Fruit fly (Drosophila melanogaster) Kc167 (cell line): Measurements from ENCODE around the gene CG31633.

ENCODE experiments used
- Sin3A ChIP-seq: fragments of >200 bp; optimal IDR thresholded peaks from 2 replicates; lab custom pipeline; 2018; ENCODE audit warnings: missing external identifiers
- h ChIP-seq: fragments of >200 bp; optimal IDR thresholded peaks from 3 replicates; lab custom pipeline; 2018; ENCODE audit warnings: missing external identifiers
- insv ChIP-seq: fragments of >200 bp; optimal IDR thresholded peaks from 3 replicates; lab custom pipeline; 2018; ENCODE audit warnings: missing external identifiers
- psq ChIP-seq: fragments of >200 bp; optimal IDR thresholded peaks from 2 replicates; lab custom pipeline; 2017; ENCODE audit warnings: missing external identifiers
- ttk ChIP-seq: sonication (Bioruptor generic); optimal IDR thresholded peaks from 2 replicates; lab custom pipeline; 2017; ENCODE audit warnings: missing external identifiers

DNA sequence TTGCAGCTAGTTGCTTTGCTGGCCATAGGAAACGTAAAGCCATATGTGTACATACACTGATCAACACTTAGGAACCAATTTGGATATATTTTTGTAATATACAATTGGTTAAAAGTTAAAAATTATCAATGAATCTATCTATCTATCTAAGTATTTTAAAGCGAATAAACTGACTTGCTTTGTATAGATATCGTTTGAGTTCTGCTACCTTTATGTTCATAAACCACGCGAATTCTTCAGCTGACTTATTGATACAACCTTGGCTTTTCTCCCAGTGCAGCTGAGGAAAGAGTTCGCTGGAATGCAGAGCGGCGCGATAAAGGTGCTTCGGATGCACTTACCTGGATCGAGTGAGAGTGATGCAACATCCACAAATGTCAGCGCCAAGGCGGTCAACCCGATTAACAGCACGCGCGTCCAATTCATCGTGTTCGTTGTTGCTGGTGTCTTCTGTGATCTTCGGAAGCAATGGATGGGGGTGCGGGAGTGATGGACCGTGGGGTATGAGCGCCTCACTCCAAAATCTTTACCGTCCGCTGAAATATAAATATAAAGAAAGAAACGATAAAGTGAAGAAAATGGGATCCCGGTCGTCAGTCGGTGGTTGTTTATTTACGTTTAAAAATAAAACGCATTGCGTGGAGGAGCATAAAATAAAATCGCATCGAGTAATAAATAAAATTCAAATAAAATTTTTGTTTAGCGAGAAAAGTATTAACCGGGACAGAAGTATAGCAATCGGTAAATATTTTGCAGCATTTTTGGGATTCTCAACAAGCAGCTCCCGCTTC lies 45.5 kb upstream of the CG31633 start:
- TF ChIP-seq insv (lab: Kevin White, UChicago) (no peak), psq (lab: Kevin White, UChicago) (no peak), Sin3A (lab: Kevin White, UChicago) (no peak), ttk (lab: Kevin White, UChicago) (no peak), h (no peak)
